Fruit fly (Drosophila melanogaster): Measurements from ENCODE around the gene CG42264.

CG42264 gene

dm6 chrX:5735268-5735941 is 41.0 kb downstream of the CG42264 start (continued):
- TF ChIP-seq Ets97D (GFP tag; optimal IDR thresholded peaks at IDR 0.05) (peak; percentile 10), stc (GFP tag; IDR thresholded peaks at IDR 0.05) (peak; percentile 81), Drgx (GFP tag; IDR thresholded peaks at IDR 0.05) (peak; percentile 89), Hmx (GFP tag; optimal IDR thresholded peaks at IDR 0.05) (peak; percentile 55), CG12104 (GFP tag; optimal IDR thresholded peaks at IDR 0.05) (peak; percentile 22), CG2875 (GFP tag; optimal IDR thresholded peaks at IDR 0.05) (peak; percentile 51), CG4707 (GFP tag; optimal IDR thresholded peaks at IDR 0.05) (peak; percentile 54), seq (GFP tag; IDR thresholded peaks at IDR 0.05) (peak; percentile 71), wdn (GFP tag; IDR thresholded peaks at IDR 0.05) (peak; percentile 71), trh (GFP tag; optimal IDR thresholded peaks at IDR 0.05) (no peak), jing (GFP tag; optimal IDR thresholded peaks at IDR 0.05) (peak; percentile 51), CG2199 (GFP tag; IDR thresholded peaks at IDR 0.05) (no peak; the same call in 2 of the 3 replicates), CG12391 (tag; optimal IDR thresholded peaks at IDR 0.05) (peak; percentile 80), gce (GFP tag; IDR thresholded peaks at IDR 0.05) (peak; percentile 74; the same call in 2 of the 3 replicates), Oaz (GFP tag; IDR thresholded peaks at IDR 0.05) (0 out of 2 replicates have a peak, but pooled peaks have one; percentile 19), lola (GFP tag; optimal IDR thresholded peaks at IDR 0.05) (peak in 1 of 3 experiments; percentile 63), ems (GFP tag; optimal IDR thresholded peaks at IDR 0.05) (peak; percentile 51), kah (GFP tag; optimal IDR thresholded peaks at IDR 0.05) (peak; percentile 43), fd3F (GFP tag; optimal IDR thresholded peaks at IDR 0.05) (peak; percentile 73), CG15601 (tag; optimal IDR thresholded peaks at IDR 0.05) (peak; percentile 62), Dll (GFP tag; IDR thresholded peaks at IDR 0.05; ENCODE audit: partially characterized antibody) (no peak), CG2712 (tag; optimal IDR thresholded peaks at IDR 0.05) (peak; percentile 87), fd64A (GFP tag; optimal IDR thresholded peaks at IDR 0.05) (no peak), pb (GFP tag; optimal IDR thresholded peaks at IDR 0.05) (no peak), Antp (GFP tag; optimal IDR thresholded peaks at IDR 0.05) (peak; percentile 43), Dip2 (GFP tag; IDR thresholded peaks at IDR 0.05) (no peak), cwo (GFP tag; optimal IDR thresholded peaks at IDR 0.05) (peak; percentile 67), bbx (GFP tag; IDR thresholded peaks at IDR 0.05; ENCODE audit: partially characterized antibody) (no peak), trem (tag; optimal IDR thresholded peaks at IDR 0.05) (peak; percentile 2), CG6765 (GFP tag; optimal IDR thresholded peaks at IDR 0.05) (no peak), dmrt11E (tag; optimal IDR thresholded peaks at IDR 0.05) (peak; percentile 73), D (optimal IDR thresholded peaks at IDR 0.05) (no peak), D (GFP tag; optimal IDR thresholded peaks at IDR 0.05) (peak; percentile 47), CG3407 (GFP tag; optimal IDR thresholded peaks at IDR 0.05) (peak; percentile 50), exex (tag; optimal IDR thresholded peaks at IDR 0.05) (peak; percentile 10), emc (GFP tag; optimal IDR thresholded peaks at IDR 0.05) (no peak), Fer1 (GFP tag; optimal IDR thresholded peaks at IDR 0.05) (peak; percentile 81), usp (GFP tag; optimal IDR thresholded peaks at IDR 0.05) (no peak), CG6791 (GFP tag; IDR thresholded peaks at IDR 0.05; ENCODE audit: partially characterized antibody) (no peak), CG16813 (GFP tag; IDR thresholded peaks at IDR 0.05; ENCODE audit: partially characterized antibody) (no peak), CG32532 (GFP tag; IDR thresholded peaks at IDR 0.05) (peak; percentile 82), NFAT (GFP tag; IDR thresholded peaks at IDR 0.05) (peak; percentile 43), CG14014 (GFP tag; IDR thresholded peaks at IDR 0.05) (peak; percentile 81), zen (tag; optimal IDR thresholded peaks at IDR 0.05) (peak; percentile 43), CG11560 (tag; IDR thresholded peaks at IDR 0.05) (0 out of 3 replicates have a peak, but pooled peaks have one; percentile 43), grau (tag; optimal IDR thresholded peaks at IDR 0.05) (peak; percentile 95), Dbx (GFP tag; IDR thresholded peaks at IDR 0.05) (peak; percentile 63; the same call in 2 of the 3 replicates), so (GFP tag; IDR thresholded peaks at IDR 0.05) (peak; percentile 80), Gug (GFP tag; IDR thresholded peaks at IDR 0.05) (peak; percentile 52; the same call in 2 of the 4 replicates)
